Fruit fly (Drosophila melanogaster) whole organism, embryonic: ENCODE measurements around the gene CG31538.

Experiments
- ATbp ChIP-seq: fragments of 200-800 bp; sonication (Bioruptor generic); optimal IDR thresholded peaks from 2 replicates; lab custom pipeline; 2017; ENCODE audit warnings: missing biosample characterization, mild to moderate bottlenecking, missing genetic modification characterization, missing genetic modification reagents
- Ada2b ChIP-seq: fragments of 200-800 bp; sonication (Bioruptor generic); IDR thresholded peaks from 2 replicates; pipeline ENCODE4 v1.3.6; 2022; ENCODE audit warnings: missing biosample characterization, missing genetic modification characterization
- CG11456 ChIP-seq: fragments of 200-800 bp; sonication (Bioruptor generic); IDR thresholded peaks from 3 replicates; pipeline ENCODE4 v1.3.6; 2022; ENCODE audit warnings: missing biosample characterization, missing genetic modification characterization
- CG12299 ChIP-seq: fragments of 200-800 bp; sonication (Bioruptor generic); optimal IDR thresholded peaks from 2 replicates; lab custom pipeline; 2018; ENCODE audit warnings: missing biosample characterization, mild to moderate bottlenecking, missing genetic modification characterization
- CG14014 ChIP-seq: fragments of 200-800 bp; sonication (Bioruptor generic); IDR thresholded peaks from 2 replicates; pipeline ENCODE4 v1.3.6; 2022; ENCODE audit warnings: missing biosample characterization, missing genetic modification characterization
- CG14050 ChIP-seq: fragments of 200-800 bp; sonication (Bioruptor generic); IDR thresholded peaks from 3 replicates; pipeline ENCODE4 v1.3.6; 2022; ENCODE audit warnings: missing biosample characterization, missing genetic modification characterization
- CG15696 ChIP-seq: fragments of 200-800 bp; sonication (Bioruptor generic); optimal IDR thresholded peaks from 2 replicates; lab custom pipeline; 2019; ENCODE audit warnings: missing biosample characterization, mild to moderate bottlenecking, missing genetic modification characterization, moderate library complexity
- CG16815 ChIP-seq: fragments of 200-800 bp; sonication (Bioruptor generic); optimal IDR thresholded peaks from 3 replicates; lab custom pipeline; 2017; ENCODE audit warnings: missing biosample characterization, mild to moderate bottlenecking, missing genetic modification characterization
- CG17802 ChIP-seq: fragments of 200-800 bp; sonication (Bioruptor generic); optimal IDR thresholded peaks from 2 replicates; lab custom pipeline; 2018; ENCODE audit warnings: missing biosample characterization, mild to moderate bottlenecking, missing genetic modification characterization, moderate library complexity
- CG1792 ChIP-seq: fragments of 200-800 bp; sonication (Bioruptor generic); optimal IDR thresholded peaks from 2 replicates; lab custom pipeline; 2016; ENCODE audit warnings: missing biosample characterization, missing genetic modification characterization
- CG18011 ChIP-seq: fragments of 200-800 bp; sonication (Bioruptor generic); optimal IDR thresholded peaks from 2 replicates; lab custom pipeline; 2017; ENCODE audit warnings: missing biosample characterization, missing genetic modification characterization, mild to moderate bottlenecking, moderate library complexity, missing genotype
- CG2116 ChIP-seq: fragments of 200-800 bp; sonication (Bioruptor generic); optimal IDR thresholded peaks from 3 replicates; lab custom pipeline; 2018; ENCODE audit warnings: missing biosample characterization, mild to moderate bottlenecking, missing genetic modification characterization
- CG30431 ChIP-seq: fragments of 200-800 bp; sonication (Bioruptor generic); optimal IDR thresholded peaks from 2 replicates; lab custom pipeline; 2017; ENCODE audit warnings: missing biosample characterization, missing genetic modification characterization
- CG31441 ChIP-seq: fragments of 200-800 bp; sonication (Bioruptor generic); IDR thresholded peaks from 2 replicates; pipeline ENCODE4 v1.3.6; 2022; ENCODE audit warnings: missing biosample characterization, missing genetic modification characterization
- CG32532 ChIP-seq: fragments of 200-800 bp; sonication (Bioruptor generic); IDR thresholded peaks from 2 replicates; pipeline ENCODE4 v1.3.6; 2022; ENCODE audit warnings: missing biosample characterization, missing genetic modification characterization
- CG42726 ChIP-seq: fragments of 200-800 bp; sonication (Bioruptor generic); IDR thresholded peaks from 2 replicates; pipeline ENCODE4 v1.3.6; 2022; ENCODE audit warnings: missing biosample characterization, missing genetic modification characterization; ENCODE audit not compliant: partially characterized antibody
- CG6689 ChIP-seq: fragments of 200-800 bp; sonication (Bioruptor generic); IDR thresholded peaks from 2 replicates; pipeline ENCODE4 v1.3.6; 2022; ENCODE audit warnings: missing biosample characterization, missing genetic modification characterization
- CG7271 ChIP-seq: fragments of 200-800 bp; sonication (Bioruptor generic); optimal IDR thresholded peaks from 2 replicates; lab custom pipeline; 2018; ENCODE audit warnings: missing biosample characterization, mild to moderate bottlenecking, missing genetic modification characterization, moderate library complexity
- CG7839 ChIP-seq: fragments of 200-800 bp; sonication (Bioruptor generic); optimal IDR thresholded peaks from 3 replicates; lab custom pipeline; 2018; ENCODE audit warnings: missing biosample characterization, mild to moderate bottlenecking, missing genetic modification characterization, moderate library complexity
- CG7928 ChIP-seq: fragments of 200-800 bp; sonication (Bioruptor generic); optimal IDR thresholded peaks from 2 replicates; lab custom pipeline; 2017; ENCODE audit warnings: missing biosample characterization, mild to moderate bottlenecking, missing genetic modification characterization
- CG8359 ChIP-seq: fragments of 200-800 bp; sonication (Bioruptor generic); optimal IDR thresholded peaks from 2 replicates; lab custom pipeline; 2017; ENCODE audit warnings: missing biosample characterization, mild to moderate bottlenecking, missing genetic modification characterization, borderline replicate concordance
- CG9727 ChIP-seq: fragments of 200-800 bp; sonication (Bioruptor generic); optimal IDR thresholded peaks from 3 replicates; lab custom pipeline; 2017; ENCODE audit warnings: missing biosample characterization, mild to moderate bottlenecking, missing genetic modification characterization
- Dbx ChIP-seq: fragments of 200-800 bp; sonication (Bioruptor generic); IDR thresholded peaks from 3 replicates; pipeline ENCODE4 v1.3.6; 2022; ENCODE audit warnings: missing biosample characterization, missing genetic modification characterization
- Deaf1 ChIP-seq: fragments of 200-800 bp; optimal IDR thresholded peaks from 3 replicates; lab custom pipeline; 2019; ENCODE audit warnings: missing biosample characterization, mild to moderate bottlenecking, missing genetic modification characterization, moderate library complexity
- Dip3 ChIP-seq: fragments of 200-800 bp; sonication (Bioruptor generic); optimal IDR thresholded peaks from 3 replicates; lab custom pipeline; 2016; ENCODE audit warnings: missing biosample characterization, missing genetic modification characterization
- Dll ChIP-seq: fragments of 200-800 bp; sonication (Bioruptor generic); IDR thresholded peaks from 4 replicates; pipeline ENCODE4 v1.3.6; 2022; ENCODE audit warnings: missing biosample characterization, missing genetic modification characterization; ENCODE audit not compliant: partially characterized antibody
- HmgZ ChIP-seq: fragments of 200-800 bp; sonication (Bioruptor generic); optimal IDR thresholded peaks from 2 replicates; lab custom pipeline; 2018; ENCODE audit warnings: missing biosample characterization, mild to moderate bottlenecking, missing genetic modification characterization
- Hr51 ChIP-seq, 2 experiments: fragments of 200-800 bp; sonication (Bioruptor generic); optimal IDR thresholded peaks; 2 replicates in 1 of 2; 3 replicates in 1 of 2; lab custom pipeline; 2016 to 2018; ENCODE audit warnings: missing biosample characterization in 2 of 2, missing genetic modification characterization in 2 of 2, mild to moderate bottlenecking in 1 of 2, moderate library complexity in 1 of 2
- Hr78 ChIP-seq, 2 experiments: fragments of 200-800 bp in 1 of 2; fragments of >200 bp in 1 of 2; sonication (Bioruptor generic) in 1 of 2; optimal IDR thresholded peaks; 2 replicates each; lab custom pipeline; 2017 to 2019; ENCODE audit warnings: missing biosample characterization in 2 of 2, missing genetic modification characterization in 2 of 2, mild to moderate bottlenecking in 1 of 2, moderate library complexity in 1 of 2
- Lhr ChIP-seq: fragments of 200-800 bp; sonication (Bioruptor generic); optimal IDR thresholded peaks from 3 replicates; lab custom pipeline; 2017; ENCODE audit warnings: mild to moderate bottlenecking, missing biosample characterization, missing genetic modification reagents, missing genetic modification characterization
- MESR4 ChIP-seq: fragments of 200-800 bp; sonication (Bioruptor generic); optimal IDR thresholded peaks from 2 replicates; lab custom pipeline; 2018; ENCODE audit warnings: missing biosample characterization, mild to moderate bottlenecking, missing genetic modification characterization, moderate library complexity
- NK7.1 ChIP-seq: fragments of 200-800 bp; sonication (Bioruptor generic); optimal IDR thresholded peaks from 3 replicates; lab custom pipeline; 2016; ENCODE audit warnings: missing biosample characterization, missing genetic modification characterization
- Six4 ChIP-seq: fragments of 200-800 bp; sonication (Bioruptor generic); optimal IDR thresholded peaks from 2 replicates; lab custom pipeline; 2016; ENCODE audit warnings: missing biosample characterization, missing genetic modification characterization
- Sry-δ ChIP-seq: fragments of 200-800 bp; sonication (Bioruptor generic); optimal IDR thresholded peaks from 2 replicates; lab custom pipeline; 2016; ENCODE audit warnings: missing biosample characterization, missing genetic modification characterization
- chn ChIP-seq: fragments of 200-800 bp; sonication (Bioruptor generic); optimal IDR thresholded peaks from 2 replicates; lab custom pipeline; 2016; ENCODE audit warnings: missing biosample characterization, missing genetic modification characterization
- ham ChIP-seq: fragments of 200-800 bp; sonication (Bioruptor generic); IDR thresholded peaks from 2 replicates; pipeline ENCODE4 v1.3.6; 2022; ENCODE audit warnings: missing biosample characterization, missing genetic modification characterization
- hkb ChIP-seq, 2 experiments: fragments of 200-800 bp in 1 of 2; fragments of >200 bp in 1 of 2; sonication (Bioruptor generic) in 1 of 2; IDR thresholded peaks in 1 of 2; optimal IDR thresholded peaks in 1 of 2; 2 replicates each; pipeline versions ENCODE4 v1.3.6 to Lab custom; 2017 to 2022; ENCODE audit warnings: missing biosample characterization in 1 of 2, missing genetic modification characterization in 1 of 2
- kay ChIP-seq: fragments of 200-800 bp; sonication (Bioruptor generic); optimal IDR thresholded peaks from 2 replicates; lab custom pipeline; 2016; ENCODE audit warnings: missing biosample characterization, missing genetic modification characterization
- lov ChIP-seq, 2 experiments: fragments of 200-800 bp in 1 of 2; fragments of >200 bp in 1 of 2; sonication (Bioruptor generic) in 1 of 2; IDR thresholded peaks in 1 of 2; optimal IDR thresholded peaks in 1 of 2; 2 replicates in 1 of 2; 3 replicates in 1 of 2; pipeline versions ENCODE4 v1.3.6 to Lab custom; 2017 to 2022; ENCODE audit warnings: missing biosample characterization in 1 of 2, missing genetic modification characterization in 1 of 2
- luna ChIP-seq: fragments of 200-800 bp; sonication (Bioruptor generic); optimal IDR thresholded peaks from 2 replicates; lab custom pipeline; 2016; ENCODE audit warnings: missing biosample characterization, missing genetic modification characterization
- pan ChIP-seq, 4 experiments: fragments of >200 bp in 3 of 4; fragments of 200-800 bp in 1 of 4; sonication (Bioruptor generic) in 1 of 4; optimal IDR thresholded peaks in 3 of 4; IDR thresholded peaks in 1 of 4; 2 replicates each; pipeline versions ENCODE4 v1.3.6 to Lab custom; 2017 to 2022; ENCODE audit warnings: missing biosample characterization in 2 of 4, missing genetic modification characterization in 2 of 4, mixed read lengths in 1 of 4
- ranshi ChIP-seq: fragments of 200-800 bp; sonication (Bioruptor generic); IDR thresholded peaks from 2 replicates; pipeline ENCODE4 v1.3.6; 2022; ENCODE audit warnings: missing biosample characterization, missing genetic modification characterization
- row ChIP-seq: fragments of 200-800 bp; sonication (Bioruptor generic); IDR thresholded peaks from 3 replicates; pipeline ENCODE4 v1.3.6; 2022; ENCODE audit warnings: missing biosample characterization, missing genetic modification characterization
- sim ChIP-seq: fragments of 200-800 bp; sonication (Bioruptor generic); IDR thresholded peaks from 2 replicates; pipeline ENCODE4 v1.3.6; 2022; ENCODE audit warnings: missing biosample characterization, missing genetic modification characterization
- tx ChIP-seq: fragments of 200-800 bp; sonication (Bioruptor generic); optimal IDR thresholded peaks from 2 replicates; lab custom pipeline; 2016; ENCODE audit warnings: missing biosample characterization, missing genetic modification characterization
- wdn ChIP-seq: fragments of 200-800 bp; sonication (Bioruptor generic); IDR thresholded peaks from 2 replicates; pipeline ENCODE4 v1.3.6; 2022; ENCODE audit warnings: missing biosample characterization, missing genetic modification characterization
- z ChIP-seq: fragments of 200-800 bp; sonication (Bioruptor generic); IDR thresholded peaks from 3 replicates; pipeline ENCODE4 v1.3.6; 2022; ENCODE audit warnings: missing biosample characterization, missing genetic modification characterization

Gene CG31538

DNA sequence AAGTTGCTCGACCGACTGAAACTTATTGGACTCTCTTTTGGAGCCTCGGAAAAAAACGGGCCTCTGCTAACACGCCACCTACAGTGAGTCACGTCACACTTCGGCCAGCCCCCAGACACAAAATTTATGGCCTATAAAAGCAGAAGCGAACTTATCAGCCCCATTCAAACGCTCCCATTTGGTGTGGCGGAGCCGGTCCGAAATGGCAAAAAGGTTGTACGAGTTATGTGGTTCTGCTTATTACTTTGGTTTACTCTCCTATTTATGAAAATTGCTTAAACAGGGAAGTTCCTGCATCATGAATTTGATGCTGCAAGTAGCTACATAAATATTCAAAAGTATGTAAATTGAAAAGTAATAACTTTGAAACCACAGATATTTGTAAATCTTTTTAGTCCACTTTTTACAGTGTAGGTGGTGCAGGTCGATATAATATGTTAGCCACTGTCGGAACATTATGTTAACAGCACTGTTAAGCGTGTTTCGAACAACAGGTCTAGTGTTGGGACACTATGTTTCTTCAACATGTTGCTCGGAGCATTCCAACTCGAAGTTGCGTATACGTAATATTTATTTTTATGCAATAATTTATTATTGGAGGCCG, 5.8 kb upstream of the CG31538 start (continued):
- TF ChIP-seq tx (peak; percentile 89), ranshi (GFP tag; lab: Robert Waterston, UW) (peak; percentile 74; the same call in 1 of the 2 replicates), luna (GFP tag; lab: Kevin White, UChicago) (peak; percentile 84), hkb (optimal IDR thresholded peaks at IDR 0.05; lab: Kevin White, UChicago) (no peak), hkb (GFP tag; IDR thresholded peaks at IDR 0.05; lab: Robert Waterston, UW) (peak; percentile 76), CG7839 (peak; percentile 93), CG11456 (peak; percentile 79; the same call in 1 of the 3 replicates), CG17802 (tag; lab: Kevin White, UChicago) (peak; percentile 63), MESR4 (peak; percentile 18), HmgZ (peak; percentile 94), kay (GFP tag; lab: Kevin White, UChicago) (peak; percentile 92), CG6689 (GFP tag; lab: Robert Waterston, UW) (peak; percentile 87), Dip3 (GFP tag; lab: Kevin White, UChicago) (peak; percentile 91), CG12299 (peak; percentile 90), pan (optimal IDR thresholded peaks at IDR 0.05; lab: Kevin White, UChicago) (no peak), pan (GFP tag; optimal IDR thresholded peaks at IDR 0.05 in 1 of 2, IDR thresholded peaks at IDR 0.05 in 1 of 2) (peak in 1 of 2 experiments; percentile 84), NK7.1 (GFP tag; lab: Kevin White, UChicago) (peak; percentile 82), CG16815 (GFP tag; lab: Kevin White, UChicago) (peak; percentile 81), CG14014 (GFP tag; lab: Robert Waterston, UW) (peak; percentile 86), row (GFP tag; lab: Robert Waterston, UW) (peak; percentile 91), ham (GFP tag; lab: Robert Waterston, UW) (peak; percentile 62; the same call in 1 of the 2 replicates), CG18011 (GFP tag; lab: Kevin White, UChicago) (peak; percentile 79), CG7928 (GFP tag; lab: Kevin White, UChicago) (peak; percentile 68), CG8359 (peak; percentile 82), CG14050 (peak; percentile 70), CG31441 (peak; percentile 93), CG9727 (GFP tag; lab: Kevin White, UChicago) (peak; percentile 93), Hr51 (GFP tag; optimal IDR thresholded peaks at IDR 0.05; lab: Kevin White, UChicago) (peak; percentile 86 to 95), CG30431 (peak; percentile 72), CG1792 (GFP tag; lab: Kevin White, UChicago) (peak; percentile 87), chn (peak; percentile 87), wdn (peak; percentile 42; the same call in 1 of the 2 replicates), sim (GFP tag; lab: Robert Waterston, UW) (peak; percentile 27; the same call in 1 of the 2 replicates), Ada2b (GFP tag; lab: Robert Waterston, UW) (peak; percentile 74), Lhr (GFP tag; lab: Kevin White, UChicago) (peak; percentile 52), Dbx (GFP tag; lab: Robert Waterston, UW) (peak; percentile 85), ATbp (GFP tag; lab: Kevin White, UChicago) (peak; percentile 89), CG32532 (peak; percentile 87), Hr78 (GFP tag; optimal IDR thresholded peaks at IDR 0.05; lab: Kevin White, UChicago) (peak in 1 of 2 experiments; percentile 84), CG2116 (GFP tag; lab: Kevin White, UChicago) (peak; percentile 58), Deaf1 (tag; lab: Kevin White, UChicago) (peak; percentile 78), CG15696 (peak; percentile 54), CG7271 (tag; lab: Kevin White, UChicago) (no peak), Dll (GFP tag; lab: Robert Waterston, UW) (no peak), Sry-δ (GFP tag; lab: Kevin White, UChicago) (peak; percentile 60), lov (optimal IDR thresholded peaks at IDR 0.05; lab: Kevin White, UChicago) (no peak), lov (GFP tag; IDR thresholded peaks at IDR 0.05; lab: Robert Waterston, UW) (peak; percentile 72; the same call in 2 of the 3 replicates), z (no peak), Six4 (peak; percentile 87), CG42726 (GFP tag; lab: Robert Waterston, UW) (no peak)
